Fruit fly (Drosophila melanogaster) whole organism, embryonic: ENCODE results near the gene CG10621.

ENCODE experiments used
- Aef1 ChIP-seq: fragments of 200-800 bp; sonication (Bioruptor generic); IDR thresholded peaks from 3 replicates; pipeline ENCODE4 v1.3.6; 2022; ENCODE audit warnings: missing biosample characterization, missing genetic modification characterization
- Atf6 ChIP-seq: fragments of 200-800 bp; sonication (Bioruptor generic); IDR thresholded peaks from 2 replicates; pipeline ENCODE4 v1.3.6; 2022; ENCODE audit warnings: missing biosample characterization, missing genetic modification characterization
- C15 ChIP-seq: fragments of 200-800 bp; sonication (Bioruptor generic); IDR thresholded peaks from 3 replicates; pipeline ENCODE4 v1.3.6; 2022; ENCODE audit warnings: missing biosample characterization, missing genetic modification characterization
- CG10267 ChIP-seq: fragments of 200-800 bp; sonication (Bioruptor generic); optimal IDR thresholded peaks from 2 replicates; lab custom pipeline; 2018; ENCODE audit warnings: missing biosample characterization, mild to moderate bottlenecking, missing genetic modification characterization, moderate library complexity
- CG13775 ChIP-seq: fragments of 200-800 bp; sonication (Bioruptor generic); optimal IDR thresholded peaks from 3 replicates; lab custom pipeline; 2017; ENCODE audit warnings: missing biosample characterization, mild to moderate bottlenecking, missing genetic modification characterization
- CG15696 ChIP-seq: fragments of 200-800 bp; sonication (Bioruptor generic); optimal IDR thresholded peaks from 2 replicates; lab custom pipeline; 2019; ENCODE audit warnings: missing biosample characterization, mild to moderate bottlenecking, missing genetic modification characterization, moderate library complexity
- CG1602 ChIP-seq: fragments of 200-800 bp; sonication (Bioruptor generic); optimal IDR thresholded peaks from 3 replicates; lab custom pipeline; 2016; ENCODE audit warnings: missing biosample characterization, missing genetic modification characterization
- CG16813 ChIP-seq: fragments of 200-800 bp; sonication (Bioruptor generic); IDR thresholded peaks from 3 replicates; pipeline ENCODE4 v1.3.6; 2022; ENCODE audit warnings: missing biosample characterization, missing genetic modification characterization; ENCODE audit not compliant: partially characterized antibody
- CG17829 ChIP-seq: fragments of 200-800 bp; optimal IDR thresholded peaks from 2 replicates; lab custom pipeline; 2019; ENCODE audit warnings: missing biosample characterization, mild to moderate bottlenecking, missing genetic modification characterization, moderate library complexity
- CG1792 ChIP-seq: fragments of 200-800 bp; sonication (Bioruptor generic); optimal IDR thresholded peaks from 2 replicates; lab custom pipeline; 2016; ENCODE audit warnings: missing biosample characterization, missing genetic modification characterization
- CG2712 ChIP-seq: fragments of 200-800 bp; optimal IDR thresholded peaks from 3 replicates; lab custom pipeline; 2019; ENCODE audit warnings: missing biosample characterization, mild to moderate bottlenecking, missing genetic modification characterization, moderate library complexity
- CG2875 ChIP-seq: fragments of 200-800 bp; sonication (Bioruptor generic); optimal IDR thresholded peaks from 2 replicates; lab custom pipeline; 2017; ENCODE audit warnings: missing biosample characterization, mild to moderate bottlenecking, missing genetic modification characterization, missing genetic modification reagents
- CG31441 ChIP-seq: fragments of 200-800 bp; sonication (Bioruptor generic); IDR thresholded peaks from 2 replicates; pipeline ENCODE4 v1.3.6; 2022; ENCODE audit warnings: missing biosample characterization, missing genetic modification characterization
- CG34376 ChIP-seq: fragments of 200-800 bp; sonication (Bioruptor generic); optimal IDR thresholded peaks from 2 replicates; lab custom pipeline; 2018; ENCODE audit warnings: missing biosample characterization, mild to moderate bottlenecking, missing genetic modification characterization
- CG5245 ChIP-seq: fragments of 200-800 bp; sonication (Bioruptor generic); optimal IDR thresholded peaks from 3 replicates; lab custom pipeline; 2016; ENCODE audit warnings: missing biosample characterization, missing genetic modification characterization
- CG6254 ChIP-seq: fragments of 200-800 bp; sonication (Bioruptor generic); optimal IDR thresholded peaks from 3 replicates; lab custom pipeline; 2017; ENCODE audit warnings: mild to moderate bottlenecking, missing biosample characterization, missing genetic modification reagents, missing genetic modification characterization
- CG6689 ChIP-seq: fragments of 200-800 bp; sonication (Bioruptor generic); IDR thresholded peaks from 2 replicates; pipeline ENCODE4 v1.3.6; 2022; ENCODE audit warnings: missing biosample characterization, missing genetic modification characterization
- CG6791 ChIP-seq: fragments of 200-800 bp; sonication (Bioruptor generic); IDR thresholded peaks from 3 replicates; pipeline ENCODE4 v1.3.6; 2022; ENCODE audit warnings: missing biosample characterization, missing genetic modification characterization; ENCODE audit not compliant: partially characterized antibody
- CG9797 ChIP-seq: fragments of 200-800 bp; sonication (Bioruptor generic); optimal IDR thresholded peaks from 3 replicates; lab custom pipeline; 2018; ENCODE audit warnings: missing biosample characterization, mild to moderate bottlenecking, missing genetic modification characterization
- CG9876 ChIP-seq: fragments of 200-800 bp; sonication (Bioruptor generic); optimal IDR thresholded peaks from 2 replicates; lab custom pipeline; 2016; ENCODE audit warnings: missing biosample characterization, missing genetic modification characterization
- CHES-1-like ChIP-seq: fragments of 200-800 bp; sonication (Bioruptor generic); optimal IDR thresholded peaks from 2 replicates; lab custom pipeline; 2016; ENCODE audit warnings: missing biosample characterization, missing genetic modification characterization
- D19A ChIP-seq: fragments of 200-800 bp; optimal IDR thresholded peaks from 3 replicates; lab custom pipeline; 2019; ENCODE audit warnings: missing biosample characterization, mild to moderate bottlenecking, missing genetic modification characterization, moderate library complexity
- D19B ChIP-seq: fragments of 200-800 bp; sonication (Bioruptor generic); optimal IDR thresholded peaks from 2 replicates; lab custom pipeline; 2017; ENCODE audit warnings: missing biosample characterization, mild to moderate bottlenecking, missing genetic modification characterization
- Dek ChIP-seq: fragments of 200-800 bp; sonication (Bioruptor generic); optimal IDR thresholded peaks from 3 replicates; lab custom pipeline; 2019; ENCODE audit warnings: missing biosample characterization, mild to moderate bottlenecking, missing genetic modification characterization, moderate library complexity
- E2f1 ChIP-seq: fragments of 200-800 bp; sonication (Bioruptor generic); IDR thresholded peaks from 2 replicates; pipeline ENCODE4 v1.3.6; 2022; ENCODE audit warnings: missing biosample characterization, missing genetic modification characterization
- Hey ChIP-seq: fragments of 200-800 bp; sonication (Bioruptor generic); optimal IDR thresholded peaks from 3 replicates; lab custom pipeline; 2018; ENCODE audit warnings: missing biosample characterization, mild to moderate bottlenecking, missing genetic modification characterization
- NC2α ChIP-seq: fragments of 200-800 bp; sonication (Bioruptor generic); optimal IDR thresholded peaks from 2 replicates; lab custom pipeline; 2016; ENCODE audit warnings: missing biosample characterization, missing genetic modification characterization
- PHDP ChIP-seq: fragments of 200-800 bp; sonication (Bioruptor generic); optimal IDR thresholded peaks from 3 replicates; lab custom pipeline; 2018; ENCODE audit warnings: missing biosample characterization, mild to moderate bottlenecking, missing genetic modification characterization, moderate library complexity
- Scr ChIP-seq: fragments of 200-800 bp; sonication (Bioruptor generic); IDR thresholded peaks from 2 replicates; pipeline ENCODE4 v1.3.6; 2022; ENCODE audit warnings: missing biosample characterization, missing genetic modification characterization; ENCODE audit not compliant: partially characterized antibody
- Sry-δ ChIP-seq: fragments of 200-800 bp; sonication (Bioruptor generic); optimal IDR thresholded peaks from 2 replicates; lab custom pipeline; 2016; ENCODE audit warnings: missing biosample characterization, missing genetic modification characterization
- ara ChIP-seq: fragments of 200-800 bp; sonication (Bioruptor generic); IDR thresholded peaks from 2 replicates; pipeline ENCODE4 v1.3.6; 2022; ENCODE audit warnings: missing biosample characterization, missing genetic modification characterization
- bab2 ChIP-seq: fragments of 200-800 bp; sonication (Bioruptor generic); optimal IDR thresholded peaks from 2 replicates; lab custom pipeline; 2016; ENCODE audit warnings: missing biosample characterization, missing genetic modification characterization
- dmrt11E ChIP-seq: fragments of 200-800 bp; sonication (Bioruptor generic); optimal IDR thresholded peaks from 3 replicates; lab custom pipeline; 2018; ENCODE audit warnings: missing biosample characterization, mild to moderate bottlenecking, missing genetic modification characterization, moderate library complexity
- exex ChIP-seq: fragments of 200-800 bp; sonication (Bioruptor generic); optimal IDR thresholded peaks from 4 replicates; lab custom pipeline; 2018; ENCODE audit warnings: missing biosample characterization, mild to moderate bottlenecking, missing genetic modification characterization, moderate library complexity
- gt ChIP-seq: fragments of 200-800 bp; sonication (Bioruptor generic); IDR thresholded peaks from 2 replicates; pipeline ENCODE4 v1.3.6; 2022; ENCODE audit warnings: missing biosample characterization, missing genetic modification characterization
- lov ChIP-seq, 2 experiments: fragments of 200-800 bp in 1 of 2; fragments of >200 bp in 1 of 2; sonication (Bioruptor generic) in 1 of 2; IDR thresholded peaks in 1 of 2; optimal IDR thresholded peaks in 1 of 2; 2 replicates in 1 of 2; 3 replicates in 1 of 2; pipeline versions ENCODE4 v1.3.6 to Lab custom; 2017 to 2022; ENCODE audit warnings: missing biosample characterization in 1 of 2, missing genetic modification characterization in 1 of 2
- nmo ChIP-seq: fragments of 200-800 bp; sonication (Bioruptor generic); optimal IDR thresholded peaks from 2 replicates; lab custom pipeline; 2018; ENCODE audit warnings: missing biosample characterization, mild to moderate bottlenecking, missing genetic modification characterization, moderate library complexity
- peb ChIP-seq: fragments of 200-800 bp; sonication (Bioruptor generic); IDR thresholded peaks from 2 replicates; pipeline ENCODE4 v1.3.6; 2022; ENCODE audit warnings: missing biosample characterization, missing genetic modification characterization
- pnt ChIP-seq: fragments of 200-800 bp; sonication (Bioruptor generic); optimal IDR thresholded peaks from 3 replicates; lab custom pipeline; 2016; ENCODE audit warnings: missing biosample characterization, missing genetic modification characterization
- schlank ChIP-seq: fragments of 200-800 bp; sonication (Bioruptor generic); optimal IDR thresholded peaks from 2 replicates; lab custom pipeline; 2018; ENCODE audit warnings: missing biosample characterization, mild to moderate bottlenecking, missing genetic modification characterization
- ssp ChIP-seq: fragments of 200-800 bp; sonication (Bioruptor generic); IDR thresholded peaks from 2 replicates; pipeline ENCODE4 v1.3.6; 2022; ENCODE audit warnings: missing biosample characterization, missing genetic modification characterization
- stc ChIP-seq: fragments of 200-800 bp; sonication (Bioruptor generic); IDR thresholded peaks from 2 replicates; pipeline ENCODE4 v1.3.6; 2022; ENCODE audit warnings: missing biosample characterization, missing genetic modification characterization
- tap ChIP-seq: fragments of 200-800 bp; optimal IDR thresholded peaks from 3 replicates; lab custom pipeline; 2019; ENCODE audit warnings: missing biosample characterization, mild to moderate bottlenecking, missing genetic modification characterization, moderate library complexity
- tin ChIP-seq: fragments of 200-800 bp; sonication (Bioruptor generic); optimal IDR thresholded peaks from 3 replicates; lab custom pipeline; 2016; ENCODE audit warnings: missing biosample characterization, missing genetic modification characterization
- tio ChIP-seq: fragments of 200-800 bp; sonication (Bioruptor generic); optimal IDR thresholded peaks from 2 replicates; lab custom pipeline; 2017; ENCODE audit warnings: missing biosample characterization, missing genetic modification characterization, inconsistent platforms
- unpg ChIP-seq: fragments of 200-800 bp; sonication (Bioruptor generic); optimal IDR thresholded peaks from 3 replicates; lab custom pipeline; 2018; ENCODE audit warnings: missing biosample characterization, mild to moderate bottlenecking, missing genetic modification characterization, moderate library complexity
- vnd ChIP-seq: fragments of 200-800 bp; sonication (Bioruptor generic); IDR thresholded peaks from 3 replicates; pipeline ENCODE4 v1.3.6; 2022; ENCODE audit warnings: missing biosample characterization, missing genetic modification characterization; ENCODE audit not compliant: partially characterized antibody
- wor ChIP-seq: fragments of 200-800 bp; sonication (Bioruptor generic); IDR thresholded peaks from 2 replicates; pipeline ENCODE4 v1.3.6; 2022; ENCODE audit warnings: missing biosample characterization, missing genetic modification characterization
- zen2 ChIP-seq: fragments of 200-800 bp; sonication (Bioruptor generic); IDR thresholded peaks from 3 replicates; pipeline ENCODE4 v1.3.6; 2022; ENCODE audit warnings: missing biosample characterization, missing genetic modification characterization; ENCODE audit not compliant: partially characterized antibody

The CG10621 gene

DNA sequence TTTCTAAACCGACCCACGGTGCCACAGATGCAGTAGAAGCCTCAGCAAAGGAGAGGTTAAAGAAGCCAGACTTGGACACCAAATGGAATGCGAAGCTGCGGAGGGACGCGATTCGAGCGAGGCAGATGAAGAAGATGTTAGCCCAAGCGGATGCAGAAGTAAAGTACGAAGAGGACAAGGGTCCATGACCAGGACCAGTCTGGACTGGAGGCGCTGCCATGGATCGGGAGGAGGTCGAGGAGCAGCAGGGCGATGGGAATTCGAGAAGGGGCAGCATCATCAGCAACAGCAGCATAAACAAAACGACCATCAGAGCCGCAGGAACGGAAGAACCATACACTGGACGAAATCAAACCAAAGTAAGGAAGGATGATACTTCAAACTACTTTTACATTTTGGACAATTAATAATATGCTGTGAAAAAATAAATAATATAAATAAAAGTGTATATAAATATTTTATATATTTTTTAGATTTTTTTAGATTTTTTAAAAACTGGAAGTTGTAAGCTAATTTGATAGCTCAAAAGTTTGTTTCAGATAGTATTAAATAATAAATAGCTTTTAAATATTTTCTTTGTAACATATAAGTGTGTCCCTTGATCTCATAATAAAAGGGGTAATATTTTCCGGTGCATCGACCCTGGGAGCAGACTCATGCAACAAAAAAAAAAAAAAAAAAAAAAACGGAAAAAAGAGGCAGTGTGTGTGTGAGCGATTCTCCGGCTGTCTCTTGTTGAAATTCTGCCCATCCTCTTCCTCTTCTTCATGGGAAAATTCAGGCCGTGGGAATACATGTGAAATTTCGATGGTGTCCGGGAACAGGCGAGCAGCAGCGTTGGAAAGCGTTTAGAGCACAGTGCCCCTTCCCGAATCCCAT, 7.4 kb downstream of the CG10621 start (continued):
- no peak for TF ChIP-seq lov (optimal IDR thresholded peaks at IDR 0.05; lab: Kevin White, UChicago)
- TF ChIP-seq lov (GFP tag; IDR thresholded peaks at IDR 0.05; lab: Robert Waterston, UW): no peak
- 0 out of 3 replicates have a peak, but pooled peaks have one; percentile 12 for TF ChIP-seq Aef1
- no peak for TF ChIP-seq CHES-1-like (GFP tag; lab: Kevin White, UChicago)
- no peak for TF ChIP-seq E2f1 (GFP tag; lab: Robert Waterston, UW)
- peak; percentile 69 for TF ChIP-seq CG17829 (tag; lab: Kevin White, UChicago)
- TF ChIP-seq exex (tag; lab: Kevin White, UChicago): no peak
- no peak for TF ChIP-seq NC2α (GFP tag; lab: Kevin White, UChicago)
- TF ChIP-seq CG6254: peak; percentile 14
- no peak for TF ChIP-seq C15
- no peak for TF ChIP-seq D19B
- TF ChIP-seq CG6791 (GFP tag; lab: Robert Waterston, UW): no peak
- peak; percentile 48 for TF ChIP-seq CG10267 (tag; lab: Kevin White, UChicago)
- TF ChIP-seq CG2712 (tag; lab: Kevin White, UChicago): peak; percentile 77
- no peak for TF ChIP-seq stc (GFP tag; lab: Robert Waterston, UW)
- no peak for TF ChIP-seq tin (GFP tag; lab: Kevin White, UChicago)
- no peak for TF ChIP-seq ssp
- TF ChIP-seq schlank: no peak
- TF ChIP-seq CG1792 (GFP tag; lab: Kevin White, UChicago): no peak
- no peak for TF ChIP-seq CG1602
- TF ChIP-seq CG9876 (GFP tag; lab: Kevin White, UChicago): no peak
- no peak for TF ChIP-seq bab2
- peak; percentile 58 for TF ChIP-seq CG31441 (GFP tag; lab: Robert Waterston, UW)
- no peak for TF ChIP-seq Hey
- peak; percentile 44 for TF ChIP-seq unpg (GFP tag; lab: Kevin White, UChicago)
- no peak for TF ChIP-seq pnt (GFP tag; lab: Kevin White, UChicago)
- TF ChIP-seq CG16813 (GFP tag; lab: Robert Waterston, UW): no peak
- TF ChIP-seq ara: no peak
- TF ChIP-seq Dek (tag; lab: Kevin White, UChicago): no peak
- TF ChIP-seq peb: no peak
- TF ChIP-seq tio: no peak
- no peak for TF ChIP-seq Sry-δ (GFP tag; lab: Kevin White, UChicago)
- TF ChIP-seq CG5245 (GFP tag; lab: Kevin White, UChicago): no peak
- TF ChIP-seq CG6689 (GFP tag; lab: Robert Waterston, UW): no peak; the same call in 1 of the 2 replicates
- TF ChIP-seq vnd (GFP tag; lab: Robert Waterston, UW): no peak
- no peak for TF ChIP-seq Atf6 (GFP tag; lab: Robert Waterston, UW)
- TF ChIP-seq D19A (tag; lab: Kevin White, UChicago): peak; percentile 43
- no peak for TF ChIP-seq zen2 (GFP tag; lab: Robert Waterston, UW)
- TF ChIP-seq tap: peak; percentile 37
- TF ChIP-seq gt (GFP tag; lab: Robert Waterston, UW): no peak
- TF ChIP-seq CG15696 (tag; lab: Kevin White, UChicago): peak; percentile 59
- no peak for TF ChIP-seq wor (GFP tag; lab: Robert Waterston, UW)
- TF ChIP-seq CG13775 (GFP tag; lab: Kevin White, UChicago): peak; percentile 41
- TF ChIP-seq CG34376 (GFP tag; lab: Kevin White, UChicago): no peak
- TF ChIP-seq nmo (GFP tag; lab: Kevin White, UChicago): peak; percentile 48
- no peak for TF ChIP-seq Scr (GFP tag; lab: Robert Waterston, UW)
- no peak for TF ChIP-seq CG9797 (GFP tag; lab: Kevin White, UChicago)
- no peak for TF ChIP-seq CG2875
- TF ChIP-seq PHDP (tag; lab: Kevin White, UChicago): peak; percentile 26
- TF ChIP-seq dmrt11E (tag; lab: Kevin White, UChicago): peak; percentile 83
